Fruit fly (Drosophila melanogaster) whole organism, embryonic: ENCODE results near the gene CG14839.
A peak's percentile ranks its signal among the peaks of the same experiment; 100 is the strongest.

Source experiments
- Ada2b ChIP-seq: fragments of 200-800 bp; sonication (Bioruptor generic); IDR thresholded peaks from 2 replicates; pipeline ENCODE4 v1.3.6; 2022; ENCODE audit warnings: missing biosample characterization, missing genetic modification characterization
- Asciz ChIP-seq: fragments of 200-800 bp; sonication (Bioruptor generic); optimal IDR thresholded peaks from 2 replicates; lab custom pipeline; 2017; ENCODE audit warnings: missing biosample characterization, mild to moderate bottlenecking, missing genetic modification characterization, missing genetic modification reagents
- CG10209 ChIP-seq: fragments of 200-800 bp; sonication (Bioruptor generic); optimal IDR thresholded peaks from 3 replicates; lab custom pipeline; 2017; ENCODE audit warnings: missing biosample characterization, mild to moderate bottlenecking, missing genetic modification characterization, missing genetic modification reagents
- CG10321 ChIP-seq: fragments of 200-800 bp; sonication (Bioruptor generic); IDR thresholded peaks from 2 replicates; pipeline ENCODE4 v1.3.6; 2022; ENCODE audit warnings: missing biosample characterization, missing genetic modification characterization
- CG10431 ChIP-seq: fragments of 200-800 bp; sonication (Bioruptor generic); optimal IDR thresholded peaks from 3 replicates; lab custom pipeline; 2018; ENCODE audit warnings: missing biosample characterization, mild to moderate bottlenecking, missing genetic modification characterization
- CG12219 ChIP-seq: fragments of 200-800 bp; sonication (Bioruptor generic); optimal IDR thresholded peaks from 3 replicates; lab custom pipeline; 2018; ENCODE audit warnings: missing biosample characterization, mild to moderate bottlenecking, missing genetic modification characterization
- CG15269 ChIP-seq: fragments of 200-800 bp; sonication (Bioruptor generic); optimal IDR thresholded peaks from 2 replicates; lab custom pipeline; 2018; ENCODE audit warnings: missing biosample characterization, mild to moderate bottlenecking, missing genetic modification characterization, moderate library complexity
- CG16863 ChIP-seq: fragments of 200-800 bp; sonication (Bioruptor generic); optimal IDR thresholded peaks from 3 replicates; lab custom pipeline; 2016; ENCODE audit warnings: missing biosample characterization, missing genetic modification characterization
- CG17328 ChIP-seq: fragments of 200-800 bp; sonication (Bioruptor generic); IDR thresholded peaks from 2 replicates; pipeline ENCODE4 v1.3.6; 2022; ENCODE audit warnings: missing biosample characterization, missing genetic modification characterization
- CG17829 ChIP-seq: fragments of 200-800 bp; optimal IDR thresholded peaks from 2 replicates; lab custom pipeline; 2019; ENCODE audit warnings: missing biosample characterization, mild to moderate bottlenecking, missing genetic modification characterization, moderate library complexity
- CG2120 ChIP-seq: fragments of 200-800 bp; sonication (Bioruptor generic); optimal IDR thresholded peaks from 3 replicates; lab custom pipeline; 2016; ENCODE audit warnings: missing biosample characterization, missing genetic modification characterization
- CG2199 ChIP-seq: fragments of 200-800 bp; sonication (Bioruptor generic); IDR thresholded peaks from 3 replicates; pipeline ENCODE4 v1.3.6; 2022; ENCODE audit warnings: missing biosample characterization, missing genetic modification characterization
- CG2875 ChIP-seq: fragments of 200-800 bp; sonication (Bioruptor generic); optimal IDR thresholded peaks from 2 replicates; lab custom pipeline; 2017; ENCODE audit warnings: missing biosample characterization, mild to moderate bottlenecking, missing genetic modification characterization, missing genetic modification reagents
- CG6175 ChIP-seq: fragments of 200-800 bp; sonication (Bioruptor generic); IDR thresholded peaks from 3 replicates; pipeline ENCODE4 v1.3.6; 2022; ENCODE audit warnings: missing biosample characterization, missing genetic modification characterization
- CG6791 ChIP-seq: fragments of 200-800 bp; sonication (Bioruptor generic); IDR thresholded peaks from 3 replicates; pipeline ENCODE4 v1.3.6; 2022; ENCODE audit warnings: missing biosample characterization, missing genetic modification characterization; ENCODE audit not compliant: partially characterized antibody
- CG7357 ChIP-seq: fragments of 200-800 bp; sonication (Bioruptor generic); IDR thresholded peaks from 3 replicates; pipeline ENCODE4 v1.3.6; 2022; ENCODE audit warnings: missing biosample characterization, missing genetic modification characterization
- CG9609 ChIP-seq: fragments of 200-800 bp; sonication (Bioruptor generic); optimal IDR thresholded peaks from 3 replicates; lab custom pipeline; 2016; ENCODE audit warnings: missing biosample characterization, missing genetic modification characterization
- Ets65A ChIP-seq: fragments of 200-800 bp; sonication (Bioruptor generic); peaks from one replicate; lab custom pipeline; 2016; ENCODE audit warnings: missing biosample characterization, missing genetic modification characterization
- HHEX ChIP-seq: fragments of 200-800 bp; sonication (Bioruptor generic); optimal IDR thresholded peaks from 3 replicates; lab custom pipeline; 2017; ENCODE audit warnings: missing biosample characterization, mild to moderate bottlenecking, missing genetic modification characterization, missing genetic modification reagents
- HLHmδ ChIP-seq: fragments of 200-800 bp; sonication (Bioruptor generic); optimal IDR thresholded peaks from 2 replicates; lab custom pipeline; 2018; ENCODE audit warnings: missing biosample characterization, mild to moderate bottlenecking, missing genetic modification characterization, moderate library complexity
- HmgD ChIP-seq: fragments of 200-800 bp; sonication (Bioruptor generic); optimal IDR thresholded peaks from 3 replicates; lab custom pipeline; 2016; ENCODE audit warnings: missing biosample characterization, missing genetic modification characterization
- Hsf ChIP-seq: fragments of 200-800 bp; sonication (Bioruptor generic); optimal IDR thresholded peaks from 3 replicates; lab custom pipeline; 2016; ENCODE audit warnings: missing biosample characterization, missing genetic modification characterization
- Jarid2 ChIP-seq: fragments of 200-800 bp; sonication (Bioruptor generic); optimal IDR thresholded peaks from 3 replicates; lab custom pipeline; 2017; ENCODE audit warnings: mild to moderate bottlenecking, missing biosample characterization, missing genetic modification reagents, missing genetic modification characterization
- Meics ChIP-seq: fragments of 200-800 bp; sonication (Bioruptor generic); optimal IDR thresholded peaks from 2 replicates; lab custom pipeline; 2017; ENCODE audit warnings: missing biosample characterization, mild to moderate bottlenecking, missing genetic modification characterization
- NFAT ChIP-seq: fragments of 200-800 bp; sonication (Bioruptor generic); IDR thresholded peaks from 2 replicates; pipeline ENCODE4 v1.3.6; 2022; ENCODE audit warnings: missing biosample characterization, missing genetic modification characterization
- Neu2 ChIP-seq: fragments of 200-800 bp; sonication (Bioruptor generic); optimal IDR thresholded peaks from 3 replicates; lab custom pipeline; 2016; ENCODE audit warnings: missing biosample characterization, missing genetic modification characterization, borderline replicate concordance
- Nf-YA ChIP-seq: fragments of 200-800 bp; sonication (Bioruptor generic); IDR thresholded peaks from 2 replicates; pipeline ENCODE4 v1.3.6; 2022; ENCODE audit warnings: missing biosample characterization, missing genetic modification characterization
- Oli ChIP-seq: fragments of 200-800 bp; sonication (Bioruptor generic); optimal IDR thresholded peaks from 2 replicates; lab custom pipeline; 2018; ENCODE audit warnings: missing biosample characterization, mild to moderate bottlenecking, missing genetic modification characterization, moderate library complexity
- Scr ChIP-seq: fragments of 200-800 bp; sonication (Bioruptor generic); IDR thresholded peaks from 2 replicates; pipeline ENCODE4 v1.3.6; 2022; ENCODE audit warnings: missing biosample characterization, missing genetic modification characterization; ENCODE audit not compliant: partially characterized antibody
- Spps ChIP-seq: fragments of 200-800 bp; sonication (Bioruptor generic); optimal IDR thresholded peaks from 2 replicates; lab custom pipeline; 2018; ENCODE audit warnings: missing biosample characterization, mild to moderate bottlenecking, missing genetic modification characterization
- Ssrp ChIP-seq: fragments of 200-800 bp; sonication (Bioruptor generic); optimal IDR thresholded peaks from 2 replicates; lab custom pipeline; 2018; ENCODE audit warnings: missing biosample characterization, mild to moderate bottlenecking, missing genetic modification characterization, moderate library complexity
- Taf1 ChIP-seq: fragments of 200-800 bp; sonication (Bioruptor generic); IDR thresholded peaks from 2 replicates; pipeline ENCODE4 v1.3.6; 2022; ENCODE audit warnings: missing biosample characterization, missing genetic modification characterization
- Tbp ChIP-seq: fragments of >200 bp; optimal IDR thresholded peaks from 2 replicates; lab custom pipeline; 2018; ENCODE audit warnings: missing biosample characterization, missing genetic modification characterization
- bsh ChIP-seq, 2 experiments: fragments of 200-800 bp; sonication (Bioruptor generic); optimal IDR thresholded peaks; 2 replicates each; lab custom pipeline; 2017 to 2018; ENCODE audit warnings: mild to moderate bottlenecking in 2 of 2, missing biosample characterization in 2 of 2, missing genetic modification characterization in 2 of 2, moderate library complexity in 1 of 2
- da ChIP-seq: fragments of 200-800 bp; sonication (Bioruptor generic); optimal IDR thresholded peaks from 2 replicates; lab custom pipeline; 2016; ENCODE audit warnings: missing biosample characterization, missing genetic modification characterization
- en ChIP-seq: fragments of 200-800 bp; sonication (Bioruptor generic); optimal IDR thresholded peaks from 2 replicates; lab custom pipeline; 2016; ENCODE audit warnings: missing biosample characterization, missing genetic modification characterization
- eve ChIP-seq, 2 experiments: fragments of >200 bp; optimal IDR thresholded peaks; 2 replicates each; lab custom pipeline; 2017; ENCODE audit warnings: missing biosample characterization in 2 of 2, missing genetic modification characterization in 2 of 2
- fru ChIP-seq: fragments of >200 bp; optimal IDR thresholded peaks from 2 replicates; lab custom pipeline; 2017
- ftz-f1 ChIP-seq: fragments of 200-800 bp; sonication (Bioruptor generic); optimal IDR thresholded peaks from 2 replicates; lab custom pipeline; 2016; ENCODE audit warnings: missing biosample characterization, missing genetic modification characterization
- gcm ChIP-seq: fragments of 200-800 bp; sonication (Bioruptor generic); optimal IDR thresholded peaks from 2 replicates; lab custom pipeline; 2019; ENCODE audit warnings: missing biosample characterization, mild to moderate bottlenecking, missing genetic modification characterization, moderate library complexity
- gem ChIP-seq: fragments of 200-800 bp; sonication (Bioruptor generic); optimal IDR thresholded peaks from 2 replicates; lab custom pipeline; 2019; ENCODE audit warnings: missing biosample characterization, mild to moderate bottlenecking, missing genetic modification characterization, moderate library complexity
- grau ChIP-seq: fragments of 200-800 bp; optimal IDR thresholded peaks from 3 replicates; lab custom pipeline; 2019; ENCODE audit warnings: missing biosample characterization, mild to moderate bottlenecking, missing genetic modification characterization, moderate library complexity
- ham ChIP-seq: fragments of 200-800 bp; sonication (Bioruptor generic); IDR thresholded peaks from 2 replicates; pipeline ENCODE4 v1.3.6; 2022; ENCODE audit warnings: missing biosample characterization, missing genetic modification characterization
- hth ChIP-seq: fragments of >200 bp; optimal IDR thresholded peaks from 2 replicates; lab custom pipeline; 2017; ENCODE audit warnings: inconsistent platforms
- jing ChIP-seq: fragments of 200-800 bp; sonication (Bioruptor generic); optimal IDR thresholded peaks from 2 replicates; lab custom pipeline; 2018; ENCODE audit warnings: missing biosample characterization, mild to moderate bottlenecking, missing genetic modification characterization
- lab ChIP-seq: fragments of 200-800 bp; sonication (Bioruptor generic); optimal IDR thresholded peaks from 3 replicates; lab custom pipeline; 2017; ENCODE audit warnings: missing biosample characterization, missing genetic modification characterization, mild to moderate bottlenecking, moderate library complexity, missing genetic modification reagents
- phol ChIP-seq: fragments of 200-800 bp; sonication (Bioruptor generic); optimal IDR thresholded peaks from 3 replicates; lab custom pipeline; 2018; ENCODE audit warnings: missing biosample characterization, mild to moderate bottlenecking, missing genetic modification characterization, moderate library complexity
- slou ChIP-seq: fragments of 200-800 bp; sonication (Bioruptor generic); optimal IDR thresholded peaks from 3 replicates; lab custom pipeline; 2016; ENCODE audit warnings: missing biosample characterization, missing genetic modification characterization
- slp2 ChIP-seq: fragments of 200-800 bp; sonication (Bioruptor generic); optimal IDR thresholded peaks from 2 replicates; lab custom pipeline; 2016; ENCODE audit warnings: missing biosample characterization, missing genetic modification characterization
- tap ChIP-seq: fragments of 200-800 bp; optimal IDR thresholded peaks from 3 replicates; lab custom pipeline; 2019; ENCODE audit warnings: missing biosample characterization, mild to moderate bottlenecking, missing genetic modification characterization, moderate library complexity
- wek ChIP-seq: fragments of 200-800 bp; sonication (Bioruptor generic); optimal IDR thresholded peaks from 3 replicates; lab custom pipeline; 2018; ENCODE audit warnings: missing biosample characterization, mild to moderate bottlenecking, missing genetic modification characterization, moderate library complexity
- zen2 ChIP-seq: fragments of 200-800 bp; sonication (Bioruptor generic); IDR thresholded peaks from 3 replicates; pipeline ENCODE4 v1.3.6; 2022; ENCODE audit warnings: missing biosample characterization, missing genetic modification characterization; ENCODE audit not compliant: partially characterized antibody

CG14839 gene

dm6 chr3R:14284422-14284760 lies 22.2 kb downstream of the CG14839 start (continued):
- TF ChIP-seq CG16863 (GFP tag; lab: Kevin White, UChicago) (no peak), Scr (GFP tag; lab: Robert Waterston, UW) (no peak), gem (tag; lab: Kevin White, UChicago) (peak; percentile 51), Taf1 (GFP tag; lab: Robert Waterston, UW) (no peak), phol (tag; lab: Kevin White, UChicago) (peak; percentile 23), CG10209 (GFP tag; lab: Kevin White, UChicago) (no peak), CG15269 (tag; lab: Kevin White, UChicago) (no peak), wek (GFP tag; lab: Kevin White, UChicago) (peak; percentile 36), jing (GFP tag; lab: Kevin White, UChicago) (peak; percentile 9), Neu2 (no peak), HLHmδ (GFP tag; lab: Kevin White, UChicago) (peak; percentile 58), hth (no peak), CG17328 (no peak), CG10321 (GFP tag; lab: Robert Waterston, UW) (no peak), Hsf (GFP tag; lab: Kevin White, UChicago) (no peak), CG10431 (GFP tag; lab: Kevin White, UChicago) (peak; percentile 23), gcm (no peak), da (no peak), Ada2b (no peak), Oli (tag; lab: Kevin White, UChicago) (peak; percentile 56), lab (GFP tag; lab: Kevin White, UChicago) (peak; percentile 47), bsh (GFP tag; optimal IDR thresholded peaks at IDR 0.05; lab: Kevin White, UChicago) (peak in 1 of 2 experiments; percentile 23), CG2199 (GFP tag; lab: Robert Waterston, UW) (no peak), CG6791 (no peak), fru (no peak), ham (GFP tag; lab: Robert Waterston, UW) (no peak), HHEX (no peak), ftz-f1 (GFP tag; lab: Kevin White, UChicago) (no peak), CG9609 (GFP tag; lab: Kevin White, UChicago) (peak; percentile 16), CG7357 (GFP tag; lab: Robert Waterston, UW) (no peak), grau (peak; percentile 92), Jarid2 (no peak), slp2 (GFP tag; lab: Kevin White, UChicago) (peak; percentile 2), CG2875 (GFP tag; lab: Kevin White, UChicago) (peak; percentile 36), CG17829 (tag; lab: Kevin White, UChicago) (peak; percentile 9), Ets65A (GFP tag; lab: Kevin White, UChicago) (peak; percentile 81), Meics (peak; percentile 1), tap (tag; lab: Kevin White, UChicago) (no peak), zen2 (GFP tag; lab: Robert Waterston, UW) (no peak), NFAT (GFP tag; lab: Robert Waterston, UW) (no peak), Nf-YA (no peak), eve (GFP tag; optimal IDR thresholded peaks at IDR 0.05; lab: Kevin White, UChicago) (peak in 1 of 2 experiments; percentile 71), Asciz (GFP tag; lab: Kevin White, UChicago) (peak; percentile 24), Ssrp (tag; lab: Kevin White, UChicago) (peak; percentile 15), slou (GFP tag; lab: Kevin White, UChicago) (no peak), CG6175 (no peak), Tbp (GFP tag; lab: Kevin White, UChicago) (no peak), CG2120 (GFP tag; lab: Kevin White, UChicago) (peak; percentile 2), en (no peak), CG12219 (no peak), HmgD (no peak), Spps (tag; lab: Kevin White, UChicago) (no peak)
